Fruit fly (Drosophila melanogaster) whole organism, embryonic: ENCODE data around the gene Grl36a.

Source experiments
- Awh ChIP-seq: fragments of 200-800 bp; sonication (Bioruptor generic); IDR thresholded peaks from 2 replicates; pipeline ENCODE4, ENCODE4 v1.3.6; 2022; ENCODE audit warnings: missing biosample characterization, missing genetic modification characterization
- Bdp1 ChIP-seq: fragments of 200-800 bp; sonication (Bioruptor generic); optimal IDR thresholded peaks from 3 replicates; lab custom pipeline; 2016; ENCODE audit warnings: missing biosample characterization, missing genetic modification characterization
- Bgb ChIP-seq: fragments of 200-800 bp; sonication (Bioruptor generic); IDR thresholded peaks from 2 replicates; pipeline ENCODE4 v1.3.6; 2022; ENCODE audit warnings: missing biosample characterization, missing genetic modification characterization; ENCODE audit not compliant: partially characterized antibody
- Blimp-1 ChIP-seq: fragments of 200-800 bp; sonication (Bioruptor generic); optimal IDR thresholded peaks from 3 replicates; lab custom pipeline; 2018; ENCODE audit warnings: missing biosample characterization, missing genetic modification characterization, mild to moderate bottlenecking, moderate library complexity, missing genetic modification reagents
- CG11247 ChIP-seq: fragments of 200-800 bp; sonication (Bioruptor generic); IDR thresholded peaks from 2 replicates; pipeline ENCODE4 v1.3.6; 2022; ENCODE audit warnings: missing biosample characterization, missing genetic modification characterization
- CG12104 ChIP-seq: fragments of 200-800 bp; sonication (Bioruptor generic); optimal IDR thresholded peaks from 3 replicates; lab custom pipeline; 2016; ENCODE audit warnings: missing biosample characterization, missing genetic modification characterization
- CG15073 ChIP-seq: fragments of 200-800 bp; sonication (Bioruptor generic); optimal IDR thresholded peaks from 2 replicates; lab custom pipeline; 2016; ENCODE audit warnings: missing biosample characterization, missing genetic modification characterization
- CG1529 ChIP-seq: fragments of 200-800 bp; sonication (Bioruptor generic); optimal IDR thresholded peaks from 3 replicates; lab custom pipeline; 2018; ENCODE audit warnings: missing biosample characterization, missing genetic modification characterization
- CG1603 ChIP-seq: fragments of 200-800 bp; sonication (Bioruptor generic); optimal IDR thresholded peaks from 2 replicates; lab custom pipeline; 2019; ENCODE audit warnings: missing biosample characterization, mild to moderate bottlenecking, missing genetic modification characterization, moderate library complexity
- CG1647 ChIP-seq: fragments of 200-800 bp; sonication (Bioruptor generic); optimal IDR thresholded peaks from 3 replicates; lab custom pipeline; 2016; ENCODE audit warnings: missing biosample characterization, missing genetic modification characterization
- CG17361 ChIP-seq: fragments of 200-800 bp; sonication (Bioruptor generic); IDR thresholded peaks from 3 replicates; pipeline ENCODE4 v1.3.6; 2022; ENCODE audit warnings: missing biosample characterization, missing genetic modification characterization
- CG17802 ChIP-seq: fragments of 200-800 bp; sonication (Bioruptor generic); optimal IDR thresholded peaks from 2 replicates; lab custom pipeline; 2018; ENCODE audit warnings: missing biosample characterization, mild to moderate bottlenecking, missing genetic modification characterization, moderate library complexity
- CG2129 ChIP-seq: fragments of 200-800 bp; sonication (Bioruptor generic); IDR thresholded peaks from 2 replicates; pipeline ENCODE4 v1.3.6; 2022; ENCODE audit warnings: missing biosample characterization, missing genetic modification characterization; ENCODE audit not compliant: partially characterized antibody
- CG2199 ChIP-seq: fragments of 200-800 bp; sonication (Bioruptor generic); IDR thresholded peaks from 3 replicates; pipeline ENCODE4 v1.3.6; 2022; ENCODE audit warnings: missing biosample characterization, missing genetic modification characterization
- CG32772 ChIP-seq: fragments of 200-800 bp; sonication (Bioruptor generic); IDR thresholded peaks from 2 replicates; pipeline ENCODE4 v1.3.6; 2022; ENCODE audit warnings: missing biosample characterization, missing genetic modification characterization
- CG6654 ChIP-seq: fragments of 200-800 bp; sonication (Bioruptor generic); optimal IDR thresholded peaks from 2 replicates; lab custom pipeline; 2017; ENCODE audit warnings: missing biosample characterization, mild to moderate bottlenecking, missing genetic modification characterization
- CG7357 ChIP-seq: fragments of 200-800 bp; sonication (Bioruptor generic); IDR thresholded peaks from 3 replicates; pipeline ENCODE4 v1.3.6; 2022; ENCODE audit warnings: missing biosample characterization, missing genetic modification characterization
- CG8944 ChIP-seq: fragments of 200-800 bp; sonication (Bioruptor generic); optimal IDR thresholded peaks from 3 replicates; lab custom pipeline; 2016; ENCODE audit warnings: missing biosample characterization, missing genetic modification characterization
- CTCF ChIP-seq: fragments of 200-800 bp; sonication (Bioruptor generic); optimal IDR thresholded peaks from 2 replicates; lab custom pipeline; 2017; ENCODE audit warnings: missing biosample characterization, mild to moderate bottlenecking, missing genetic modification characterization, moderate library complexity
- D19A ChIP-seq: fragments of 200-800 bp; optimal IDR thresholded peaks from 3 replicates; lab custom pipeline; 2019; ENCODE audit warnings: missing biosample characterization, mild to moderate bottlenecking, missing genetic modification characterization, moderate library complexity
- Dbx ChIP-seq: fragments of 200-800 bp; sonication (Bioruptor generic); IDR thresholded peaks from 3 replicates; pipeline ENCODE4 v1.3.6; 2022; ENCODE audit warnings: missing biosample characterization, missing genetic modification characterization
- Dfd ChIP-seq, 2 experiments: fragments of >200 bp; optimal IDR thresholded peaks; 2 replicates each; lab custom pipeline; 2017; ENCODE audit warnings: missing biosample characterization in 2 of 2, missing genetic modification characterization in 2 of 2
- Dp ChIP-seq: fragments of 200-800 bp; sonication (Bioruptor generic); optimal IDR thresholded peaks from 2 replicates; lab custom pipeline; 2018; ENCODE audit warnings: missing biosample characterization, mild to moderate bottlenecking, missing genetic modification characterization, moderate library complexity
- GATAe ChIP-seq: fragments of 200-800 bp; sonication (Bioruptor generic); conservative IDR thresholded peaks from 2 replicates; pipeline ENCODE4 v1.3.6; 2022; ENCODE audit warnings: missing biosample characterization, missing genetic modification characterization
- Hmx ChIP-seq: fragments of 200-800 bp; sonication (Bioruptor generic); optimal IDR thresholded peaks from 2 replicates; lab custom pipeline; 2016; ENCODE audit warnings: missing biosample characterization, missing genetic modification characterization
- Opbp ChIP-seq: fragments of 200-800 bp; sonication (Bioruptor generic); IDR thresholded peaks from 3 replicates; pipeline ENCODE4 v1.3.6; 2022; ENCODE audit warnings: missing biosample characterization, missing genetic modification characterization; ENCODE audit not compliant: partially characterized antibody
- Ptx1 ChIP-seq: fragments of 200-800 bp; sonication (Bioruptor generic); IDR thresholded peaks from 2 replicates; pipeline ENCODE4 v1.3.6; 2022; ENCODE audit warnings: missing biosample characterization, missing genetic modification characterization
- Sox102F ChIP-seq: fragments of 200-800 bp; sonication (Bioruptor generic); optimal IDR thresholded peaks from 2 replicates; lab custom pipeline; 2018; ENCODE audit warnings: missing biosample characterization, mild to moderate bottlenecking, missing genetic modification characterization, moderate library complexity
- Vsx1 ChIP-seq: fragments of 200-800 bp; sonication (Bioruptor generic); optimal IDR thresholded peaks from 2 replicates; lab custom pipeline; 2017; ENCODE audit warnings: missing biosample characterization, mild to moderate bottlenecking, missing genetic modification characterization, missing genetic modification reagents
- Xbp1 ChIP-seq: fragments of 200-800 bp; sonication (Bioruptor generic); optimal IDR thresholded peaks from 3 replicates; lab custom pipeline; 2016; ENCODE audit warnings: missing biosample characterization, mild to moderate bottlenecking, missing genetic modification characterization
- YL-1 ChIP-seq: fragments of 200-800 bp; sonication (Bioruptor generic); optimal IDR thresholded peaks from 3 replicates; lab custom pipeline; 2017; ENCODE audit warnings: missing biosample characterization, mild to moderate bottlenecking, missing genetic modification characterization
- abd-A ChIP-seq: fragments of 200-800 bp; sonication (Bioruptor generic); optimal IDR thresholded peaks from 3 replicates; lab custom pipeline; 2019; ENCODE audit warnings: missing biosample characterization, mild to moderate bottlenecking, missing genetic modification characterization, moderate library complexity
- amos ChIP-seq: fragments of 200-800 bp; sonication (Bioruptor generic); IDR thresholded peaks from 2 replicates; pipeline ENCODE4 v1.3.6; 2022; ENCODE audit warnings: missing biosample characterization, missing genetic modification characterization; ENCODE audit not compliant: partially characterized antibody
- aop ChIP-seq: fragments of 200-800 bp; sonication (Bioruptor generic); IDR thresholded peaks from 2 replicates; pipeline ENCODE4 v1.3.6; 2022; ENCODE audit warnings: missing biosample characterization, missing genetic modification characterization
- chif ChIP-seq, 2 experiments: fragments of 200-800 bp; sonication (Bioruptor generic); optimal IDR thresholded peaks; 3 replicates each; lab custom pipeline; 2016; ENCODE audit warnings: missing biosample characterization in 2 of 2, missing genetic modification characterization in 2 of 2
- crol ChIP-seq: fragments of 200-800 bp; sonication (Bioruptor generic); IDR thresholded peaks from 2 replicates; pipeline ENCODE4 v1.3.6; 2022; ENCODE audit warnings: missing biosample characterization, missing genetic modification characterization
- dmrt11E ChIP-seq: fragments of 200-800 bp; sonication (Bioruptor generic); optimal IDR thresholded peaks from 3 replicates; lab custom pipeline; 2018; ENCODE audit warnings: missing biosample characterization, mild to moderate bottlenecking, missing genetic modification characterization, moderate library complexity
- en ChIP-seq: fragments of 200-800 bp; sonication (Bioruptor generic); optimal IDR thresholded peaks from 2 replicates; lab custom pipeline; 2016; ENCODE audit warnings: missing biosample characterization, missing genetic modification characterization
- eve ChIP-seq, 2 experiments: fragments of >200 bp; optimal IDR thresholded peaks; 2 replicates each; lab custom pipeline; 2017; ENCODE audit warnings: missing biosample characterization in 2 of 2, missing genetic modification characterization in 2 of 2
- fu2 ChIP-seq: fragments of 200-800 bp; sonication (Bioruptor generic); optimal IDR thresholded peaks from 2 replicates; lab custom pipeline; 2016; ENCODE audit warnings: missing biosample characterization, missing genetic modification characterization
- ken ChIP-seq: fragments of 200-800 bp; sonication (Bioruptor generic); IDR thresholded peaks from 3 replicates; pipeline ENCODE4 v1.3.6; 2022; ENCODE audit warnings: missing biosample characterization, missing genetic modification characterization
- kni ChIP-seq: fragments of 200-800 bp; sonication (Bioruptor generic); optimal IDR thresholded peaks from 3 replicates; lab custom pipeline; 2017; ENCODE audit warnings: mild to moderate bottlenecking, missing biosample characterization, missing genetic modification reagents, missing genetic modification characterization
- luna ChIP-seq: fragments of 200-800 bp; sonication (Bioruptor generic); optimal IDR thresholded peaks from 2 replicates; lab custom pipeline; 2016; ENCODE audit warnings: missing biosample characterization, missing genetic modification characterization
- nau ChIP-seq: fragments of 200-800 bp; sonication (Bioruptor generic); optimal IDR thresholded peaks from 3 replicates; lab custom pipeline; 2017; ENCODE audit warnings: missing biosample characterization, mild to moderate bottlenecking, missing genetic modification characterization, missing genetic modification reagents
- pb ChIP-seq: fragments of 200-800 bp; sonication (Bioruptor generic); optimal IDR thresholded peaks from 3 replicates; lab custom pipeline; 2016; ENCODE audit warnings: missing biosample characterization, missing genetic modification characterization
- pfk ChIP-seq: fragments of 200-800 bp; sonication (Bioruptor generic); optimal IDR thresholded peaks from 2 replicates; lab custom pipeline; 2018; ENCODE audit warnings: missing biosample characterization, mild to moderate bottlenecking, missing genetic modification characterization, moderate library complexity
- pros ChIP-seq: fragments of 200-800 bp; sonication (Bioruptor generic); optimal IDR thresholded peaks from 3 replicates; lab custom pipeline; 2019; ENCODE audit warnings: missing biosample characterization, mild to moderate bottlenecking, missing genetic modification characterization, moderate library complexity
- ranshi ChIP-seq: fragments of 200-800 bp; sonication (Bioruptor generic); IDR thresholded peaks from 2 replicates; pipeline ENCODE4 v1.3.6; 2022; ENCODE audit warnings: missing biosample characterization, missing genetic modification characterization
- row ChIP-seq: fragments of 200-800 bp; sonication (Bioruptor generic); IDR thresholded peaks from 3 replicates; pipeline ENCODE4 v1.3.6; 2022; ENCODE audit warnings: missing biosample characterization, missing genetic modification characterization
- sens ChIP-seq: fragments of 200-800 bp; sonication (Bioruptor generic); peaks from one replicate; lab custom pipeline; 2016; ENCODE audit warnings: missing biosample characterization, missing genetic modification characterization
- tap ChIP-seq: fragments of 200-800 bp; optimal IDR thresholded peaks from 3 replicates; lab custom pipeline; 2019; ENCODE audit warnings: missing biosample characterization, mild to moderate bottlenecking, missing genetic modification characterization, moderate library complexity
- tll ChIP-seq, 2 experiments: fragments of 200-800 bp in 1 of 2; fragments of >200 bp in 1 of 2; sonication (Bioruptor generic) in 1 of 2; optimal IDR thresholded peaks; 2 replicates each; lab custom pipeline; 2017 to 2019; ENCODE audit warnings: missing biosample characterization in 2 of 2, missing genetic modification characterization in 2 of 2, mild to moderate bottlenecking in 1 of 2, moderate library complexity in 1 of 2
- twi ChIP-seq: fragments of 200-800 bp; optimal IDR thresholded peaks from 2 replicates; lab custom pipeline; 2019; ENCODE audit warnings: missing biosample characterization, mild to moderate bottlenecking, missing genetic modification characterization, moderate library complexity
- usp ChIP-seq: fragments of >200 bp; optimal IDR thresholded peaks from 2 replicates; lab custom pipeline; 2017; ENCODE audit warnings: missing biosample characterization, missing genetic modification characterization
- wor ChIP-seq: fragments of 200-800 bp; sonication (Bioruptor generic); IDR thresholded peaks from 2 replicates; pipeline ENCODE4 v1.3.6; 2022; ENCODE audit warnings: missing biosample characterization, missing genetic modification characterization

Gene Grl36a

dm6 chr2L:17227102-17227501 lies 45.4 kb downstream of the Grl36a start (continued):
- TF ChIP-seq dmrt11E (tag; lab: Kevin White, UChicago) (peak; percentile 51), tll (GFP tag; optimal IDR thresholded peaks at IDR 0.05; lab: Kevin White, UChicago) (no peak), sens (GFP tag; lab: Kevin White, UChicago) (peak; percentile 57), CG1603 (no peak), aop (GFP tag; lab: Robert Waterston, UW) (no peak), row (GFP tag; lab: Robert Waterston, UW) (no peak), CG32772 (GFP tag; lab: Robert Waterston, UW) (no peak), pros (GFP tag; lab: Kevin White, UChicago) (peak; percentile 31), CG17361 (GFP tag; lab: Robert Waterston, UW) (no peak), ranshi (GFP tag; lab: Robert Waterston, UW) (no peak), CG8944 (no peak), D19A (tag; lab: Kevin White, UChicago) (peak; percentile 20), luna (GFP tag; lab: Kevin White, UChicago) (no peak), CG12104 (no peak), Ptx1 (GFP tag; lab: Robert Waterston, UW) (no peak), Xbp1 (GFP tag; lab: Kevin White, UChicago) (no peak), Bdp1 (GFP tag; lab: Kevin White, UChicago) (no peak), CG6654 (GFP tag; lab: Kevin White, UChicago) (no peak), CG1647 (GFP tag; lab: Kevin White, UChicago) (no peak), wor (GFP tag; lab: Robert Waterston, UW) (no peak), Opbp (GFP tag; lab: Robert Waterston, UW) (no peak), Dbx (GFP tag; lab: Robert Waterston, UW) (no peak), CG2199 (peak; percentile 22; the same call in 1 of the 3 replicates), pb (no peak), Blimp-1 (peak; percentile 19), kni (no peak), Bgb (GFP tag; lab: Robert Waterston, UW) (no peak), nau (GFP tag; lab: Kevin White, UChicago) (no peak), twi (tag; lab: Kevin White, UChicago) (peak; percentile 70), CG1529 (no peak), GATAe (GFP tag; lab: Robert Waterston, UW) (no peak), crol (GFP tag; lab: Robert Waterston, UW) (peak; percentile 80), tap (no peak), Sox102F (GFP tag; lab: Kevin White, UChicago) (peak; percentile 7), ken (GFP tag; lab: Robert Waterston, UW) (no peak), amos (no peak), en (GFP tag; lab: Kevin White, UChicago) (no peak), chif (GFP tag; optimal IDR thresholded peaks at IDR 0.05; lab: Kevin White, UChicago) (no peak), CG7357 (GFP tag; lab: Robert Waterston, UW) (no peak), CG11247 (no peak), YL-1 (no peak)
- TF ChIP-seq, all 482 proteins: peak for 10

- TF ChIP-seq CTCF (GFP tag; lab: Kevin White, UChicago) (no peak), usp (GFP tag; lab: Kevin White, UChicago) (no peak), eve (GFP tag; optimal IDR thresholded peaks at IDR 0.05; lab: Kevin White, UChicago) (peak in 1 of 2 experiments; percentile 10), CG2129 (no peak), pfk (no peak), Vsx1 (GFP tag; lab: Kevin White, UChicago) (peak; percentile 8), Dfd (GFP tag; optimal IDR thresholded peaks at IDR 0.05; lab: Kevin White, UChicago) (no peak), abd-A (tag; lab: Kevin White, UChicago) (peak; percentile 20), Hmx (no peak), CG15073 (GFP tag; lab: Kevin White, UChicago) (no peak), Dp (GFP tag; lab: Kevin White, UChicago) (no peak), fu2 (GFP tag; lab: Kevin White, UChicago) (no peak), Awh (peak; percentile 91), CG17802 (no peak), sens (GFP tag; lab: Kevin White, UChicago) (peak; percentile 43)
Measured at dm6 chr2L:17228119-17228518, 46.4 kb downstream of the Grl36a start.
